Worm (Caenorhabditis elegans) whole organism, young adult: ENCODE results near the gene gcy-29.

ENCODE experiments used
- C06A6.2 ChIP-seq: fragments of 200-800 bp; sonication (Bioruptor generic); conservative IDR thresholded peaks from 2 replicates; pipeline ENCODE4 v1.3.6; 2022; ENCODE audit warnings: missing genetic modification characterization, missing compliant biosample characterization
- F23B12.7 ChIP-seq: sonication (generic microtip); optimal IDR thresholded peaks from 2 replicates; lab custom pipeline; 2017; ENCODE audit warnings: missing genetic modification characterization, mild to moderate bottlenecking, missing compliant biosample characterization, antibody characterized with exemption, moderate library complexity; ENCODE audit not compliant: insufficient read depth
- F49E8.2 ChIP-seq: sonication (generic microtip); optimal IDR thresholded peaks from 3 replicates; lab custom pipeline; 2017; ENCODE audit warnings: missing genetic modification characterization, mild to moderate bottlenecking, missing compliant biosample characterization, antibody characterized with exemption, moderate library complexity; ENCODE audit not compliant: insufficient read depth
- F52B5.7 ChIP-seq: sonication (generic microtip); optimal IDR thresholded peaks from 2 replicates; lab custom pipeline; 2016; ENCODE audit warnings: mild to moderate bottlenecking, missing genetic modification characterization, missing compliant biosample characterization
- F55B11.4 ChIP-seq: sonication (generic microtip); optimal IDR thresholded peaks from 2 replicates; lab custom pipeline; 2016; ENCODE audit warnings: missing compliant biosample characterization, missing genetic modification characterization, borderline replicate concordance; ENCODE audit not compliant: insufficient read depth
- F57C9.4 ChIP-seq: sonication (generic microtip); optimal IDR thresholded peaks from 2 replicates; lab custom pipeline; 2017; ENCODE audit warnings: mild to moderate bottlenecking, missing genetic modification characterization, missing compliant biosample characterization
- K11D2.4 ChIP-seq: fragments of 200-800 bp; sonication (Bioruptor generic); IDR thresholded peaks from 2 replicates; pipeline ENCODE4 v1.3.6; 2022; ENCODE audit warnings: missing genetic modification reagents, missing genetic modification characterization, missing compliant biosample characterization
- T07F8.4 ChIP-seq: sonication (generic microtip); optimal IDR thresholded peaks from 2 replicates; lab custom pipeline; 2016; ENCODE audit warnings: mild to moderate bottlenecking, missing genetic modification characterization, moderate library complexity, missing compliant biosample characterization
- Y53G8AR.9 ChIP-seq: fragments of 200-800 bp; sonication (Bioruptor generic); conservative IDR thresholded peaks from 2 replicates; pipeline ENCODE4 v1.3.6; 2022; ENCODE audit warnings: missing genetic modification reagents, missing genetic modification characterization, missing compliant biosample characterization
- Y79H2A.3 ChIP-seq: fragments of 200-800 bp; sonication (Bioruptor generic); conservative IDR thresholded peaks from 2 replicates; pipeline ENCODE4 v1.3.6; 2022; ENCODE audit warnings: missing genetic modification reagents, missing genetic modification characterization, missing compliant biosample characterization
- ZK185.1 ChIP-seq: sonication (generic microtip); optimal IDR thresholded peaks from 2 replicates; lab custom pipeline; 2016; ENCODE audit warnings: mild to moderate bottlenecking, missing genetic modification characterization, missing compliant biosample characterization; ENCODE audit not compliant: poor library complexity, severe bottlenecking
- cebp-1 ChIP-seq, 2 experiments: fragments of 200-800 bp in 1 of 2; sonication (Bioruptor generic) in 1 of 2; sonication (generic microtip) in 1 of 2; IDR thresholded peaks in 1 of 2; optimal IDR thresholded peaks in 1 of 2; 2 replicates each; pipeline versions ENCODE4 v1.3.6 to Lab custom; 2017 to 2022; ENCODE audit warnings: missing compliant biosample characterization in 2 of 2, missing genetic modification characterization in 2 of 2, mild to moderate bottlenecking in 1 of 2, missing genetic modification reagents in 1 of 2, moderate library complexity in 1 of 2
- cebp-2 ChIP-seq: fragments of 200-800 bp; sonication (Bioruptor generic); IDR thresholded peaks from 2 replicates; pipeline ENCODE4 v1.3.6; 2022; ENCODE audit warnings: missing genetic modification characterization, missing compliant biosample characterization
- ceh-27 ChIP-seq: fragments of 200-800 bp; sonication (Bioruptor generic); optimal IDR thresholded peaks from 2 replicates; lab custom pipeline; 2018; ENCODE audit warnings: mild to moderate bottlenecking, missing genetic modification characterization, moderate library complexity, missing compliant biosample characterization
- ceh-91 ChIP-seq: fragments of 200-800 bp; sonication (Bioruptor generic); IDR thresholded peaks from 2 replicates; pipeline ENCODE4 v1.3.6; 2022; ENCODE audit warnings: missing genetic modification reagents, missing genetic modification characterization, missing compliant biosample characterization
- efl-1 ChIP-seq: fragments of 150-350 bp; optimal IDR thresholded peaks from 2 replicates; lab custom pipeline; 2014; ENCODE audit warnings: missing biosample characterization, missing genetic modification reagents, missing genetic modification characterization
- egl-18 ChIP-seq: fragments of 200-800 bp; sonication (Bioruptor generic); IDR thresholded peaks from 2 replicates; pipeline ENCODE4 v1.3.6; 2022; ENCODE audit warnings: missing genetic modification reagents, missing genetic modification characterization, missing compliant biosample characterization
- him-1 ChIP-seq: sonication (generic microtip); optimal IDR thresholded peaks from 2 replicates; lab custom pipeline; 2016; ENCODE audit warnings: missing genotype, missing genetic modification reagents, missing genetic modification characterization, missing compliant biosample characterization
- hmg-20 ChIP-seq: fragments of 200-800 bp; sonication (Bioruptor generic); IDR thresholded peaks from 2 replicates; pipeline ENCODE4 v1.3.6; 2022; ENCODE audit warnings: missing genetic modification reagents, missing genetic modification characterization, missing compliant biosample characterization
- lag-1 ChIP-seq: fragments of 200-800 bp; sonication (Bioruptor generic); IDR thresholded peaks from 2 replicates; pipeline ENCODE4 v1.3.6; 2022; ENCODE audit warnings: missing genetic modification reagents, missing genetic modification characterization, missing compliant biosample characterization
- lir-1 ChIP-seq: fragments of 200-800 bp; sonication (Bioruptor generic); conservative IDR thresholded peaks from 2 replicates; pipeline ENCODE4 v1.3.6; 2022; ENCODE audit warnings: missing genetic modification reagents, missing genetic modification characterization, missing compliant biosample characterization
- madf-3 ChIP-seq: fragments of 200-800 bp; sonication (Bioruptor generic); IDR thresholded peaks from 2 replicates; pipeline ENCODE4 v1.3.6; 2022; ENCODE audit warnings: missing genetic modification reagents, missing genetic modification characterization, missing compliant biosample characterization
- mxl-1 ChIP-seq: sonication (generic microtip); optimal IDR thresholded peaks from 2 replicates; lab custom pipeline; 2016; ENCODE audit warnings: missing genetic modification characterization, missing compliant biosample characterization
- nhr-179 ChIP-seq: sonication (generic microtip); optimal IDR thresholded peaks from 2 replicates; lab custom pipeline; 2016; ENCODE audit warnings: mild to moderate bottlenecking, missing genetic modification characterization, missing compliant biosample characterization
- rcor-1 ChIP-seq: fragments of 200-800 bp; sonication (Bioruptor generic); IDR thresholded peaks from 2 replicates; pipeline ENCODE4 v1.3.6; 2022; ENCODE audit warnings: missing genetic modification reagents, missing genetic modification characterization, missing compliant biosample characterization
- sea-2 ChIP-seq: fragments of 200-800 bp; sonication (Bioruptor generic); IDR thresholded peaks from 2 replicates; pipeline ENCODE4 v1.3.6; 2022; ENCODE audit warnings: missing genetic modification characterization, missing compliant biosample characterization
- snpc-1.3 ChIP-seq: sonication (generic microtip); optimal IDR thresholded peaks from 2 replicates; lab custom pipeline; 2017; ENCODE audit warnings: missing genetic modification characterization, mild to moderate bottlenecking, missing compliant biosample characterization, antibody characterized with exemption, moderate library complexity, missing genotype, missing genetic modification reagents; ENCODE audit not compliant: insufficient read depth
- snpc-3.4 ChIP-seq: sonication (generic microtip); optimal IDR thresholded peaks from 2 replicates; lab custom pipeline; 2017; ENCODE audit warnings: missing genetic modification characterization, mild to moderate bottlenecking, missing compliant biosample characterization, antibody characterized with exemption, moderate library complexity, missing genotype, missing genetic modification reagents
- snpc-4 ChIP-seq, 5 experiments: fragments of 150-350 bp in 1 of 5; sonication (generic microtip) in 4 of 5; optimal IDR thresholded peaks; 2 replicates each; lab custom pipeline; 2014 to 2018; ENCODE audit warnings: missing genetic modification characterization in 5 of 5, missing biosample characterization in 3 of 5, antibody characterized with exemption in 2 of 5, mild to moderate bottlenecking in 2 of 5, missing compliant biosample characterization in 2 of 5, missing genotype in 2 of 5, moderate library complexity in 2 of 5, missing genetic modification reagents in 1 of 5
- somi-1 ChIP-seq: fragments of 200-800 bp; sonication (Bioruptor generic); optimal IDR thresholded peaks from 2 replicates; lab custom pipeline; 2018; ENCODE audit warnings: mild to moderate bottlenecking, missing genetic modification characterization, missing compliant biosample characterization
- tlf-1 ChIP-seq: fragments of 200-800 bp; sonication (Bioruptor generic); optimal IDR thresholded peaks from 2 replicates; lab custom pipeline; 2018; ENCODE audit warnings: mild to moderate bottlenecking, missing genetic modification characterization, missing compliant biosample characterization
- zfh-2 ChIP-seq: fragments of 200-800 bp; sonication (Bioruptor generic); conservative IDR thresholded peaks from 2 replicates; pipeline ENCODE4 v1.3.6; 2022; ENCODE audit warnings: missing genetic modification reagents, missing genetic modification characterization, missing compliant biosample characterization
- zim-3 ChIP-seq: sonication (generic microtip); optimal IDR thresholded peaks from 2 replicates; lab custom pipeline; 2017; ENCODE audit warnings: mild to moderate bottlenecking, missing genetic modification characterization, moderate library complexity, missing compliant biosample characterization
- ztf-18 ChIP-seq: sonication (generic microtip); optimal IDR thresholded peaks from 2 replicates; lab custom pipeline; 2016; ENCODE audit warnings: missing genotype, mild to moderate bottlenecking, missing genetic modification characterization, missing compliant biosample characterization
- ztf-26 ChIP-seq: sonication (generic microtip); optimal IDR thresholded peaks from 2 replicates; lab custom pipeline; 2017; ENCODE audit warnings: missing genetic modification characterization, missing compliant biosample characterization

Gene gcy-29

DNA sequence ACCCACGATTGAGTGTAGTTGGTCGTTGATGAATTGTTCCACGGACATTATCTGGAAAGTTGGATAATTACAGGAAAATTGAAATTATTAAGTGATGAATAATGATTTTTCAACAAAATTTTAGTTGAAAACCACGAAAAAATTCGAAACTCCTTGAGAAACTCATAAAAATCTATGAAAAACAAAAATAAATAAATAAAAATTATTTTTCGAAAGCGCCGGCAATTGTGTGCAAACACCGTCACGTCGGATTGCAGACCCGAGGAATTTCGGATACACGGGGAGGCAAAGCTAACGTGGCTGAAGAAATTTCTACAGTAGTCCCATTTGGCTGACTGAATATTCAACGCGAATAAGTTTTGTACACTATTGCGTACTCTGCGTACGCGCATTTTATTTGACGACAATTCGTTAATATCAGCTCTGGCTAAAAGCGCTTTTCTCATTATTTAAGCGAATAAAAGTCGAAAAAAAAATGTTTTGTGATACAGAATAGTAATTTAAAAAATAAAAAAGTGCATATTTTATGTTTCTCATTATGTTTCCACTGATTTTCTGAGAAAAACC lies 13.0 kb upstream of the gcy-29 start, which contains the start of gene mog-4 (continued):
- TF ChIP-seq ztf-26 (tag; lab: Kevin White, UChicago): peak; percentile 96
- peak; percentile 95 for TF ChIP-seq hmg-20 (GFP tag; lab: Robert Waterston, UW)
- TF ChIP-seq egl-18 (GFP tag; lab: Robert Waterston, UW): peak; percentile 97
- peak; percentile 99 for TF ChIP-seq rcor-1 (GFP tag; lab: Robert Waterston, UW)
- peak; percentile 81 for TF ChIP-seq zim-3 (tag; lab: Kevin White, UChicago)
- peak; percentile 97 for TF ChIP-seq ZK185.1
- peak; percentile 98 for TF ChIP-seq sea-2 (GFP tag; lab: Robert Waterston, UW)
- TF ChIP-seq cebp-1 (GFP tag; IDR thresholded peaks at IDR 0.05; lab: Robert Waterston, UW): peak; percentile 97
- peak; percentile 94 for TF ChIP-seq cebp-1 (tag; optimal IDR thresholded peaks at IDR 0.05; lab: Kevin White, UChicago)
- TF ChIP-seq madf-3 (GFP tag; lab: Robert Waterston, UW): peak; percentile 98
- TF ChIP-seq mxl-1 (tag; lab: Kevin White, UChicago): peak; percentile 28
- TF ChIP-seq him-1 (tag; lab: Kevin White, UChicago): peak; percentile 84
- peak; percentile 96 for TF ChIP-seq somi-1
- peak; percentile 100 for TF ChIP-seq Y79H2A.3 (GFP tag; lab: Robert Waterston, UW)
- TF ChIP-seq snpc-4 (GFP tag; optimal IDR thresholded peaks at IDR 0.05; lab: Kevin White, UChicago): peak; percentile 31
- peak; percentile 41 to 91 (median 72) for TF ChIP-seq snpc-4 (tag; optimal IDR thresholded peaks at IDR 0.05; lab: Kevin White, UChicago)
- peak; percentile 48 for TF ChIP-seq T07F8.4 (tag; lab: Kevin White, UChicago)
- peak; percentile 99 for TF ChIP-seq K11D2.4 (GFP tag; lab: Robert Waterston, UW)
- peak; percentile 65 for TF ChIP-seq efl-1 (GFP tag; lab: Kevin White, UChicago)

DNA sequence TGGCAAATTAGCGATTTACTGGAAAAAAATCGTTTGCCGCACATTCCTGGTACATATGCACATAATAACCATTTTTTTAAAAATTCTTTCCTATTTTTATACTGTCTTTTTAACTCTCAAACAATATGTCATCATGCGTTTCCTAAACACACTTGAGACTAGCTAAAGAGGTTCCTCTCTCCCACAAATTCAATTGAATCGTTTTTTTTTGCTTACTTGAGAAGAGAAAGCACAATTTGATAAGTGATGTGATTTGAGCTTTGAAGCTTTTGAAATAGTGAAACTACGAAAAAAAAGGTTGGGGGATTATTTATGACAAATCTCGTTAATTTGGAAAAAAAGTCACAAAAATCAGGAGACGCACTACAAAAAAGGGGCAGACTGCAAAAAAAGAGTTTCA lies 6.4 kb upstream of the gcy-29 start:
- no peak for TF ChIP-seq ceh-91 (GFP tag; lab: Robert Waterston, UW)
- TF ChIP-seq lag-1: no peak
- no peak for TF ChIP-seq somi-1
- TF ChIP-seq F57C9.4 (tag; lab: Kevin White, UChicago): no peak
- no peak for TF ChIP-seq F55B11.4 (tag; lab: Kevin White, UChicago)
- no peak for TF ChIP-seq F52B5.7 (tag; lab: Kevin White, UChicago)
- no peak for TF ChIP-seq cebp-2 (GFP tag; lab: Robert Waterston, UW)
- no peak for TF ChIP-seq F49E8.2
- TF ChIP-seq lir-1 (GFP tag; lab: Robert Waterston, UW): no peak
- no peak for TF ChIP-seq snpc-1.3 (tag; lab: Kevin White, UChicago)
- no peak for TF ChIP-seq F23B12.7 (tag; lab: Kevin White, UChicago)
- TF ChIP-seq ztf-18 (tag; lab: Kevin White, UChicago): no peak
- no peak for TF ChIP-seq tlf-1
- TF ChIP-seq Y79H2A.3 (GFP tag; lab: Robert Waterston, UW): no peak
- no peak for TF ChIP-seq C06A6.2
- no peak for TF ChIP-seq zfh-2 (GFP tag; lab: Robert Waterston, UW)
- TF ChIP-seq snpc-3.4: no peak
- no peak for TF ChIP-seq Y53G8AR.9 (GFP tag; lab: Robert Waterston, UW)
- TF ChIP-seq nhr-179: no peak
- no peak for TF ChIP-seq ceh-27 (GFP tag; lab: Kevin White, UChicago)
